Worm (Caenorhabditis elegans): Measurements from ENCODE around the gene F56A8.4.

F56A8.4 gene

ce11 chrIII:13307107-13307506 is 44.0 kb downstream of the F56A8.4 start, which contains the start of the genes klp-19 and slc-36.1 (continued):
- TF ChIP-seq attf-3 (GFP tag; conservative IDR thresholded peaks at IDR 0.05): no peak
- no peak for TF ChIP-seq Y53F4B.3 (GFP tag; IDR thresholded peaks at IDR 0.05)
- peak; percentile 78 for TF ChIP-seq lin-54 (GFP tag; optimal IDR thresholded peaks at IDR 0.05)
- TF ChIP-seq K11D2.4 (GFP tag; IDR thresholded peaks at IDR 0.05): no peak
- peak; percentile 47 for TF ChIP-seq rcor-1 (GFP tag; IDR thresholded peaks at IDR 0.05)
- no peak for TF ChIP-seq ceh-58 (GFP tag; IDR thresholded peaks at IDR 0.05)
- no peak for TF ChIP-seq T26A5.8 (tag; optimal IDR thresholded peaks at IDR 0.05)
- TF ChIP-seq D2030.7 (GFP tag; IDR thresholded peaks at IDR 0.05): peak; percentile 86
- TF ChIP-seq Y79H2A.3 (GFP tag; conservative IDR thresholded peaks at IDR 0.05): no peak
- no peak for TF ChIP-seq ama-1 (optimal IDR thresholded peaks at IDR 0.05)
- TF ChIP-seq ama-1 (GFP tag; optimal IDR thresholded peaks at IDR 0.05): no peak
- no peak for TF ChIP-seq ztf-28 (GFP tag; IDR thresholded peaks at IDR 0.05)
- TF ChIP-seq madf-3 (GFP tag; IDR thresholded peaks at IDR 0.05): no peak
- peak; percentile 90 for TF ChIP-seq madf-6 (GFP tag; IDR thresholded peaks at IDR 0.05)
- TF ChIP-seq F52B5.7 (tag; optimal IDR thresholded peaks at IDR 0.05): no peak
- TF ChIP-seq lin-26 (GFP tag; IDR thresholded peaks at IDR 0.05): no peak
- TF ChIP-seq athp-1 (tag; optimal IDR thresholded peaks at IDR 0.05): peak; percentile 53
- no peak for TF ChIP-seq hlh-12 (tag; optimal IDR thresholded peaks at IDR 0.05)
- no peak for TF ChIP-seq tbx-9 (tag; optimal IDR thresholded peaks at IDR 0.05; ENCODE audit: borderline replicate concordance)
- no peak for TF ChIP-seq rec-8 (tag; optimal IDR thresholded peaks at IDR 0.05)
- no peak for TF ChIP-seq ztf-18 (tag; optimal IDR thresholded peaks at IDR 0.05)
- TF ChIP-seq unc-62 (GFP tag; optimal IDR thresholded peaks at IDR 0.05): no peak
- no peak for TF ChIP-seq let-607 (tag; optimal IDR thresholded peaks at IDR 0.05)
- peak; percentile 56 for TF ChIP-seq snpc-1.3 (tag; optimal IDR thresholded peaks at IDR 0.05; ENCODE audit: insufficient read depth)
- no peak for TF ChIP-seq ztf-3 (GFP tag; optimal IDR thresholded peaks at IDR 0.05)
- TF ChIP-seq let-526 (GFP tag; IDR thresholded peaks at IDR 0.05): no peak
- peak; percentile 62 for TF ChIP-seq egrh-3 (GFP tag; IDR thresholded peaks at IDR 0.05)
- TF ChIP-seq mes-4 (tag; optimal IDR thresholded peaks at IDR 0.05): no peak
- no peak for TF ChIP-seq ccch-3 (GFP tag; optimal IDR thresholded peaks at IDR 0.05)
- no peak for TF ChIP-seq ztf-22 (GFP tag; optimal IDR thresholded peaks at IDR 0.05)
- no peak for TF ChIP-seq lag-1 (GFP tag; IDR thresholded peaks at IDR 0.05)
- TF ChIP-seq F49E8.2 (tag; optimal IDR thresholded peaks at IDR 0.05; ENCODE audit: insufficient read depth): no peak
- no peak for TF ChIP-seq sea-2 (GFP tag; IDR thresholded peaks at IDR 0.05)
- TF ChIP-seq hlh-26 (GFP tag; conservative IDR thresholded peaks at IDR 0.05): no peak
- TF ChIP-seq F33H1.4 (GFP tag; IDR thresholded peaks at IDR 0.05): peak; percentile 69
- TF ChIP-seq die-1 (tag; optimal IDR thresholded peaks at IDR 0.05): no peak
- TF ChIP-seq bed-2 (GFP tag; IDR thresholded peaks at IDR 0.05): no peak
- no peak for TF ChIP-seq cebp-2 (GFP tag; IDR thresholded peaks at IDR 0.05)
- no peak for TF ChIP-seq T07F8.4 (tag; optimal IDR thresholded peaks at IDR 0.05)
- no peak for TF ChIP-seq cebp-1 (GFP tag; IDR thresholded peaks at IDR 0.05)
- TF ChIP-seq cebp-1 (tag; optimal IDR thresholded peaks at IDR 0.05): peak; percentile 41
- TF ChIP-seq lin-35 (GFP tag; optimal IDR thresholded peaks at IDR 0.05): peak in 1 of 3 experiments; percentile 44
- TF ChIP-seq hmg-1.2 (GFP tag; IDR thresholded peaks at IDR 0.05): peak; percentile 13; the same call in 1 of the 2 replicates
- no peak for TF ChIP-seq lin-40 (tag; optimal IDR thresholded peaks at IDR 0.05)
- no peak for TF ChIP-seq F57A8.1 (GFP tag; optimal IDR thresholded peaks at IDR 0.05)
- TF ChIP-seq C06A6.2 (GFP tag; conservative IDR thresholded peaks at IDR 0.05): no peak
- TF ChIP-seq ceh-91 (GFP tag; IDR thresholded peaks at IDR 0.05): peak; percentile 66
- no peak for TF ChIP-seq atf-7 (tag; optimal IDR thresholded peaks at IDR 0.05)
- TF ChIP-seq F22D6.2 (tag; optimal IDR thresholded peaks at IDR 0.05): no peak
- no peak for TF ChIP-seq hsf-1 (GFP tag; IDR thresholded peaks at IDR 0.05)
